Fruit fly (Drosophila melanogaster): ENCODE data around the gene CG6885.

CG6885 gene

DNA sequence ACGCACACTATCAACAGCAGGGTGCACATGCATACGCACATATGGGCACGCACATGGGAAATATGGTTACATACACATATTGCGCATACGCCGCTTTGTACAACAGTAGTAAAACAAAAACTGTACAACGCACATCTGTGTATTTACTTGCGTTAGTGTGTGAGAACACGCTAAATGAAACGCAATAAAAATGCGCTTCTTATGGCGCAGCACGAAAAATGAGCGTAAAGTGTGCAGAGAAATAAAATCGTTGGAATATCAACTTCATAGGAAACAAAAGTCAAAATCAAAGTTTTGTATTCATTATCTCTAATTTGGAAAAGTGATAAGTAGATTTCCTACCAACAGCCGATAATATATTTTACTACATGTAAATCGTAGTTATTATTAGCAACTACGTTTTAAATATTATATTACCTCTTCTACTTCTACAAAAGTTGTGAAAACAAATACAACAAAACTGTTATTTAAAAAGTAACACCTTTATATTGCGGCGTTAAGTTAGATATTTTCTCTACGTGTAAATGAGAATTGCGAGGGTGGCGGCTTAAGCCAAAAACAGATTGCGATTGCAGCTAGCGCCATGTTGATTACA is 12.1 kb downstream of the CG6885 start (continued):
- TF ChIP-seq Aef1 (GFP tag; IDR thresholded peaks at IDR 0.05): 0 out of 3 replicates have a peak, but pooled peaks have one; percentile 24
- TF ChIP-seq MBD-R2 (GFP tag; IDR thresholded peaks at IDR 0.05): no peak
- no peak for TF ChIP-seq Taf1 (GFP tag; IDR thresholded peaks at IDR 0.05)
- peak; percentile 11 for TF ChIP-seq cato (GFP tag; optimal IDR thresholded peaks at IDR 0.05; ENCODE audit: borderline replicate concordance)
- TF ChIP-seq CG16779 (GFP tag; IDR thresholded peaks at IDR 0.05): no peak
- TF ChIP-seq otp (GFP tag; IDR thresholded peaks at IDR 0.05): no peak
- peak; percentile 64 for TF ChIP-seq HLH3B (GFP tag; IDR thresholded peaks at IDR 0.05)
- TF ChIP-seq NK7.1 (GFP tag; optimal IDR thresholded peaks at IDR 0.05): no peak
- TF ChIP-seq CG6854 (GFP tag; optimal IDR thresholded peaks at IDR 0.05): no peak
- TF ChIP-seq CG4404 (GFP tag; IDR thresholded peaks at IDR 0.05): no peak
- TF ChIP-seq nmo (GFP tag; optimal IDR thresholded peaks at IDR 0.05): peak; percentile 76
- TF ChIP-seq CG1024 (GFP tag; IDR thresholded peaks at IDR 0.05): no peak
- TF ChIP-seq CG31224 (GFP tag; IDR thresholded peaks at IDR 0.05): no peak
- TF ChIP-seq CG12236 (GFP tag; optimal IDR thresholded peaks at IDR 0.05): no peak
- TF ChIP-seq hb (GFP tag; IDR thresholded peaks at IDR 0.05; ENCODE audit: partially characterized antibody): no peak
- peak; percentile 33 for TF ChIP-seq CG11723 (GFP tag; optimal IDR thresholded peaks at IDR 0.05)
- TF ChIP-seq gem (tag; optimal IDR thresholded peaks at IDR 0.05): peak; percentile 74
- TF ChIP-seq Fer2 (tag; optimal IDR thresholded peaks at IDR 0.05): no peak
- peak; percentile 26 for TF ChIP-seq CG14710 (tag; optimal IDR thresholded peaks at IDR 0.05)
- peak; percentile 40 for TF ChIP-seq CG10267 (tag; optimal IDR thresholded peaks at IDR 0.05)
- no peak for TF ChIP-seq CG8290 (GFP tag; optimal IDR thresholded peaks at IDR 0.05)
- TF ChIP-seq CG8290 (tag; optimal IDR thresholded peaks at IDR 0.05): no peak
- no peak for TF ChIP-seq abd-A (tag; optimal IDR thresholded peaks at IDR 0.05)
- TF ChIP-seq mld (GFP tag; IDR thresholded peaks at IDR 0.05; ENCODE audit: partially characterized antibody): no peak
- no peak for TF ChIP-seq CG3838 (GFP tag; optimal IDR thresholded peaks at IDR 0.05)
- peak in 1 of 2 experiments; percentile 45 for TF ChIP-seq bsh (GFP tag; optimal IDR thresholded peaks at IDR 0.05)
- no peak for TF ChIP-seq CG6791 (GFP tag; IDR thresholded peaks at IDR 0.05; ENCODE audit: partially characterized antibody)
- no peak for TF ChIP-seq run (tag; optimal IDR thresholded peaks at IDR 0.05)
- no peak for TF ChIP-seq CG34224 (GFP tag; IDR thresholded peaks at IDR 0.05; ENCODE audit: partially characterized antibody)
- TF ChIP-seq eyg (GFP tag; optimal IDR thresholded peaks at IDR 0.05): no peak
- no peak for TF ChIP-seq Elba2 (GFP tag; optimal IDR thresholded peaks at IDR 0.05)
- peak; percentile 55 for TF ChIP-seq nerfin-1 (tag; optimal IDR thresholded peaks at IDR 0.05)
- TF ChIP-seq chm (GFP tag; IDR thresholded peaks at IDR 0.05): no peak
- TF ChIP-seq Gsc (GFP tag; IDR thresholded peaks at IDR 0.05): no peak
- no peak for TF ChIP-seq pita (GFP tag; optimal IDR thresholded peaks at IDR 0.05)
- TF ChIP-seq jumu (GFP tag; optimal IDR thresholded peaks at IDR 0.05): no peak
- no peak for TF ChIP-seq Dip3 (GFP tag; optimal IDR thresholded peaks at IDR 0.05)
- peak; percentile 25 for TF ChIP-seq cwo (GFP tag; optimal IDR thresholded peaks at IDR 0.05)
- TF ChIP-seq Nf-YA (GFP tag; IDR thresholded peaks at IDR 0.05): peak; percentile 12; the same call in 1 of the 2 replicates
- TF ChIP-seq ATbp (GFP tag; optimal IDR thresholded peaks at IDR 0.05): peak; percentile 56
- no peak for TF ChIP-seq sens-2 (GFP tag; IDR thresholded peaks at IDR 0.05)
- no peak for TF ChIP-seq HLH54F (GFP tag; optimal IDR thresholded peaks at IDR 0.05)
- peak; percentile 77 for TF ChIP-seq CG17359 (tag; optimal IDR thresholded peaks at IDR 0.05)
- TF ChIP-seq CG8089 (GFP tag; optimal IDR thresholded peaks at IDR 0.05): no peak
- TF ChIP-seq CG9876 (GFP tag; optimal IDR thresholded peaks at IDR 0.05): no peak
- no peak for TF ChIP-seq Deaf1 (tag; optimal IDR thresholded peaks at IDR 0.05)
- no peak for TF ChIP-seq CG6765 (GFP tag; optimal IDR thresholded peaks at IDR 0.05)
- no peak for TF ChIP-seq CrebB (tag; optimal IDR thresholded peaks at IDR 0.05)
- TF ChIP-seq inv (GFP tag; IDR thresholded peaks at IDR 0.05; ENCODE audit: partially characterized antibody): no peak
- no peak for TF ChIP-seq ash1 (GFP tag; optimal IDR thresholded peaks at IDR 0.05)
- peak; percentile 11 for TF ChIP-seq CG2116 (GFP tag; optimal IDR thresholded peaks at IDR 0.05)

All from whole organism, embryonic.